Worm (Caenorhabditis elegans) whole organism, early embryonic: ENCODE data around the gene eef-1A.2.

Source experiments
- B0310.2 ChIP-seq: sonication (generic microtip); optimal IDR thresholded peaks from 2 replicates; lab custom pipeline; 2016; ENCODE audit warnings: mild to moderate bottlenecking, missing genetic modification characterization, missing compliant biosample characterization
- F13C5.2 ChIP-seq: sonication (generic microtip); optimal IDR thresholded peaks from 2 replicates; lab custom pipeline; 2017; ENCODE audit warnings: mild to moderate bottlenecking, missing genetic modification characterization, inconsistent platforms, missing compliant biosample characterization
- aly-1 ChIP-seq: sonication (generic microtip); optimal IDR thresholded peaks from 2 replicates; lab custom pipeline; 2016; ENCODE audit warnings: missing genetic modification characterization, missing compliant biosample characterization
- ama-1 ChIP-seq: fragments of 150-350 bp; optimal IDR thresholded peaks from 2 replicates; lab custom pipeline; 2014
- ceh-13 ChIP-seq: fragments of 200-800 bp; sonication (Bioruptor generic); optimal IDR thresholded peaks from 2 replicates; lab custom pipeline; 2018; ENCODE audit warnings: mild to moderate bottlenecking, missing genetic modification characterization, missing compliant biosample characterization
- ceh-36 ChIP-seq: sonication (generic microtip); optimal IDR thresholded peaks from 2 replicates; lab custom pipeline; 2016; ENCODE audit warnings: missing genetic modification characterization, inconsistent platforms, missing compliant biosample characterization
- ets-7 ChIP-seq: sonication (generic microtip); optimal IDR thresholded peaks from 2 replicates; lab custom pipeline; 2016; ENCODE audit warnings: missing genotype, missing genetic modification characterization, missing compliant biosample characterization
- flt-1 ChIP-seq: fragments of 200-800 bp; sonication (Bioruptor generic); IDR thresholded peaks from 2 replicates; pipeline ENCODE4 v1.3.6; 2022; ENCODE audit warnings: missing genetic modification characterization, missing compliant biosample characterization
- hmbx-1 ChIP-seq: sonication (generic microtip); optimal IDR thresholded peaks from 2 replicates; lab custom pipeline; 2016; ENCODE audit warnings: mild to moderate bottlenecking, missing genetic modification characterization, missing compliant biosample characterization
- hmg-4 ChIP-seq: fragments of 200-800 bp; sonication (Bioruptor generic); optimal IDR thresholded peaks from 2 replicates; lab custom pipeline; 2018; ENCODE audit warnings: mild to moderate bottlenecking, missing genetic modification characterization, missing compliant biosample characterization
- hnd-1 ChIP-seq: sonication (generic microtip); optimal IDR thresholded peaks from 2 replicates; lab custom pipeline; 2016; ENCODE audit warnings: missing genetic modification characterization, missing compliant biosample characterization
- pes-1 ChIP-seq: fragments of 200-800 bp; sonication (Bioruptor generic); IDR thresholded peaks from 2 replicates; pipeline ENCODE4 v1.3.6; 2022; ENCODE audit warnings: missing genetic modification reagents, missing genetic modification characterization, missing compliant biosample characterization
- scrt-1 ChIP-seq: fragments of 200-800 bp; sonication (Bioruptor generic); IDR thresholded peaks from 2 replicates; pipeline ENCODE4 v1.3.6; 2022; ENCODE audit warnings: missing genetic modification characterization, missing compliant biosample characterization
- sea-1 ChIP-seq: fragments of 200-800 bp; sonication (Bioruptor generic); conservative IDR thresholded peaks from 2 replicates; pipeline ENCODE4 v1.3.6; 2022; ENCODE audit warnings: missing genetic modification characterization, missing compliant biosample characterization
- tbx-11 ChIP-seq: fragments of 200-800 bp; sonication (Bioruptor generic); IDR thresholded peaks from 2 replicates; pipeline ENCODE4 v1.3.6; 2022; ENCODE audit warnings: missing genetic modification characterization, missing compliant biosample characterization
- tbx-37 ChIP-seq: fragments of 200-800 bp; sonication (Bioruptor generic); conservative IDR thresholded peaks from 2 replicates; pipeline ENCODE4 v1.3.6; 2022; ENCODE audit warnings: missing genetic modification reagents, missing genetic modification characterization, missing compliant biosample characterization
- tra-4 ChIP-seq: sonication (generic microtip); optimal IDR thresholded peaks from 2 replicates; lab custom pipeline; 2017; ENCODE audit warnings: missing genetic modification characterization, missing compliant biosample characterization

eef-1A.2 gene

ce11 chrX:7808388-7808787 lies 15.1 kb upstream of the eef-1A.2 start:
- TF ChIP-seq pes-1 (GFP tag; lab: Robert Waterston, UW): no peak
- no peak for TF ChIP-seq tbx-11 (GFP tag; lab: Robert Waterston, UW)
- no peak for TF ChIP-seq F13C5.2 (tag; lab: Kevin White, UChicago)
- no peak for TF ChIP-seq ceh-13 (GFP tag; lab: Kevin White, UChicago)
- TF ChIP-seq scrt-1 (GFP tag; lab: Robert Waterston, UW): no peak
- TF ChIP-seq tra-4 (tag; lab: Kevin White, UChicago): no peak
- TF ChIP-seq B0310.2 (tag; lab: Kevin White, UChicago): no peak
- no peak for TF ChIP-seq hmg-4
- no peak for TF ChIP-seq aly-1
- TF ChIP-seq flt-1 (GFP tag; lab: Robert Waterston, UW): no peak
- no peak for TF ChIP-seq tbx-37 (GFP tag; lab: Robert Waterston, UW)
- TF ChIP-seq ets-7 (tag; lab: Kevin White, UChicago): no peak
- TF ChIP-seq ceh-36 (tag; lab: Kevin White, UChicago): no peak
- TF ChIP-seq hmbx-1 (tag; lab: Kevin White, UChicago): no peak

DNA sequence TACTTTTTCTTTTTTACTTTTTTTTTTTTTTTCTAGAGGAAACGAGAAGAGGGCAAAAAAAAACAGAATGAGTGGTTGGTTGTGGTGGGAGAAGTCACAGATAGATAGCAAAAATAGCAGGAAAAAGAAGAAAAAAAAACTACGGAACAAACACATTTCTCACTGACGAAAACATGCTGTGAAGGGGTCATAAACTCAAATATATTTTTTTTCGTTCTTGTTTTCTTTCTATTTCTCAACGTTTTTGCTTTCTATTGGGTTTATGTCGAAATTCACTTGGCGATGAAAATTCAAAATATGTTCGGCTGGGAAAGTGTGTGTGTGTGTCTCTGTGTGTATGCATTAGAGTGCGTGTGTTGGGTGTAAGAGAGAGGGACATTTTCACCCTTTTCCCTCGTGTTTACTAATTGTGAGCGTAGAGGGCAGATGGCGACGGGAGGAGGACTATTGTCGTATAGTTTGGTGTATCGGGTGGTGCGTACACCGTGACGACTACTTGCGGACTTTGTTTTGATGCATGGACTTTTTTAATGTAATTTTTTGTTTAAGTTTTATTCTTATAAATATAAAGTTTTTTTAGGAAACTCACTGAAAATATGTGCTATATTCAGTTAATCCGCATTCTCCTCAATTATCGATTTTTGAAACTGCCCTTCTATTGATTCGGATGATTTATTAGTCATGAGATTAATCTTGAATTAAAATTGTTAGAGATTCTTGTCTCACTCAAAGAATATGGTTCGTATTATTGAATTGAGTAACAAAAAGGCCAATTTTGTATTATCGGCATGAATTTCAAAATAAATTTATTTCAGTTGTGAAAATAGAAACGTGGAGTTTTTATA lies 13.9 kb upstream of the eef-1A.2 start:
- no peak for TF ChIP-seq tbx-11 (GFP tag; lab: Robert Waterston, UW)
- TF ChIP-seq tra-4 (tag; lab: Kevin White, UChicago): no peak
- no peak for TF ChIP-seq ceh-36 (tag; lab: Kevin White, UChicago)
- TF ChIP-seq F13C5.2 (tag; lab: Kevin White, UChicago): peak; percentile 70
- TF ChIP-seq ceh-13 (GFP tag; lab: Kevin White, UChicago): no peak
- 0 out of 2 replicates have a peak, but pooled peaks have one; percentile 28 for TF ChIP-seq sea-1 (GFP tag; lab: Robert Waterston, UW)
- no peak for TF ChIP-seq tbx-37 (GFP tag; lab: Robert Waterston, UW)

- TF ChIP-seq hmbx-1 (tag; lab: Kevin White, UChicago) (no peak), flt-1 (GFP tag; lab: Robert Waterston, UW) (no peak), aly-1 (no peak), scrt-1 (GFP tag; lab: Robert Waterston, UW) (no peak), B0310.2 (tag; lab: Kevin White, UChicago) (no peak), tbx-37 (GFP tag; lab: Robert Waterston, UW) (no peak), ceh-13 (GFP tag; lab: Kevin White, UChicago) (no peak), sea-1 (GFP tag; lab: Robert Waterston, UW) (no peak), F13C5.2 (tag; lab: Kevin White, UChicago) (no peak), pes-1 (GFP tag; lab: Robert Waterston, UW) (no peak), ama-1 (lab: Kevin White, UChicago) (no peak)
Observed at ce11 chrX:7810991-7811390, 12.5 kb upstream of the eef-1A.2 start.

DNA sequence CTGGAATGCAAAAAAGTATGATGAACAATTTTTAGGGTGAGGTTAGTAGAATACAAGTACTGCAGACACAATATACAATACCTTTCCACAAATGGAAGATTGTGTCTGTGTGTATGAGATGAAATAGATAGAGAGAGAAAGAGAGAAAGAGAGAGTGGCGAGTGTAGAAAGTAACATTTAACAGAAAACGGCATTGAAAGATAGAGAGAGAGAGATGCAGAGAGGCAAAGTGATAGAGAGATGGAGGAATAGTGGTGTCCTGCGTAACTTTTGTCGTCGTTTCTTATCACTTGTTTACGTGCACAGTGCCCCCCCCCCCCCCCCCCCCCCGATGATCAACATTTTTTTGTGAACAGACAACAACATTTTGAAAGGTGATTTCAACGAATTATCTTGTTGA lies 8.7 kb upstream of the eef-1A.2 start:
- TF ChIP-seq F13C5.2 (tag; lab: Kevin White, UChicago) (no peak), ama-1 (lab: Kevin White, UChicago) (no peak), pes-1 (GFP tag; lab: Robert Waterston, UW) (no peak), B0310.2 (tag; lab: Kevin White, UChicago) (no peak), sea-1 (GFP tag; lab: Robert Waterston, UW) (no peak), tbx-11 (GFP tag; lab: Robert Waterston, UW) (no peak)

DNA sequence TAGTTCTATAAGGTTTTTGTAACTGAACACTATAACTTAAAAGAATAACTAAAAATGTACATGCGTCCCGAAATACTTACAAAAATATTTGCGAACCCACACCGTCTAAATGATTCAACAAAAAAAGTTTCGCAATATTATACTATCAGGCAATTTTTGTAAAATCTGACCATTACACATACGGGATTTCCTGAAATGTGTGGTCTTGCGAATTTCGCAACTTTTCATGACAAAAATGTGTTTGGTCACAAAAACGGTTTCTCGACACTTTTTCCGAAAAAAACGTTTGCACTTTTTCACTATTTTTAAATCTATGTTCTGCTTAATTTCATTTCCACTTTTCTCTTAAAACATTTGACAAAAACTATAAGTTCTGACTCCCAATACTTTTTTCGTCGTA lies 8.2 kb upstream of the eef-1A.2 start:
- TF ChIP-seq flt-1 (GFP tag; lab: Robert Waterston, UW) (no peak), hmg-4 (no peak), pes-1 (GFP tag; lab: Robert Waterston, UW) (no peak), F13C5.2 (tag; lab: Kevin White, UChicago) (no peak), tra-4 (tag; lab: Kevin White, UChicago) (no peak), sea-1 (GFP tag; lab: Robert Waterston, UW) (no peak), scrt-1 (GFP tag; lab: Robert Waterston, UW) (no peak), ceh-36 (tag; lab: Kevin White, UChicago) (no peak), tbx-11 (GFP tag; lab: Robert Waterston, UW) (no peak), B0310.2 (tag; lab: Kevin White, UChicago) (no peak), aly-1 (no peak), ama-1 (lab: Kevin White, UChicago) (no peak)

DNA sequence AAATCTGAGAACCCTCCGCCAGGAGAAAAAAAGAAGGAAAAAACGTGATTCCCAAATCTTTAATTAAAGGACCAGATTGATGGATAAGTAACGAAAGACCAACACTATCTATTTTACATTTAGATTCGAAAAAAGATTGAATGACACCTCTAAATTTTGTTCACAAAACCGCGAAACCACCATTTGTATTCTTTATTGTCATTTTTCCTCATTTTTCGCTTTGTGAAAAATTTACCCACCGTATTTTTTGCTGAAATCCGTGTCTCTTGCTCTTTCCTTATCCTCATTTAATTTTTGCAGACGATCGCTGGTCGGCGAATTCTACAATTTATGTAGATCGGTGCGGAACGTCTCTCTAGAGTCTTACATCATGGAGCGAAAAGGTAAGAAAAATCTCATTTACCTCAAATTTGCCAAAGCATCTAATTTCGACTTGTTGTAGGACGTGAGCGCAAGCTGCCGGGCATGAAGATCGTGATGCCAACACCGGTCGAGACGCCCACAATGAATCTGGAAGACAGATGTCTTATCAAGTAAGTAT lies 7.0 kb upstream of the eef-1A.2 start, which contains the start of the genes sek-1 and R03G5.6:
Gene sek-1 (plus strand): TSS at position 301 of the 541 bp plus-strand sequence.
Gene R03G5.6 (minus strand): TSS at position 491 of the 541 bp plus-strand sequence.
- TF ChIP-seq flt-1 (GFP tag; lab: Robert Waterston, UW) (no peak), aly-1 (no peak), hmg-4 (no peak), scrt-1 (GFP tag; lab: Robert Waterston, UW) (no peak), tbx-37 (GFP tag; lab: Robert Waterston, UW) (no peak), hmbx-1 (tag; lab: Kevin White, UChicago) (no peak), tbx-11 (GFP tag; lab: Robert Waterston, UW) (no peak), sea-1 (GFP tag; lab: Robert Waterston, UW) (no peak)

ce11 chrX:7817555-7817954 lies 5.9 kb upstream of the eef-1A.2 start:
- no peak for TF ChIP-seq tbx-37 (GFP tag; lab: Robert Waterston, UW)
- no peak for TF ChIP-seq tbx-11 (GFP tag; lab: Robert Waterston, UW)
- no peak for TF ChIP-seq hmbx-1 (tag; lab: Kevin White, UChicago)
- no peak for TF ChIP-seq flt-1 (GFP tag; lab: Robert Waterston, UW)
- no peak for TF ChIP-seq scrt-1 (GFP tag; lab: Robert Waterston, UW)
- TF ChIP-seq B0310.2 (tag; lab: Kevin White, UChicago): no peak
- TF ChIP-seq ceh-36 (tag; lab: Kevin White, UChicago): no peak
- no peak for TF ChIP-seq F13C5.2 (tag; lab: Kevin White, UChicago)
- no peak for TF ChIP-seq hnd-1 (tag; lab: Kevin White, UChicago)
- TF ChIP-seq ets-7 (tag; lab: Kevin White, UChicago): no peak
